Fruit fly (Drosophila melanogaster): Measurements from ENCODE around the gene subdued.

- TF ChIP-seq tj (GFP tag; optimal IDR thresholded peaks at IDR 0.05): no peak
- TF ChIP-seq CG7101 (tag; optimal IDR thresholded peaks at IDR 0.05): no peak
- no peak for TF ChIP-seq CG14711 (tag; optimal IDR thresholded peaks at IDR 0.05)
- no peak for TF ChIP-seq pad (GFP tag; optimal IDR thresholded peaks at IDR 0.05)
- no peak for TF ChIP-seq CG12768 (GFP tag; optimal IDR thresholded peaks at IDR 0.05)
These were observed 43.7 kb downstream of the subdued start, which contains the start of gene Cpr92A for dm6 chr3R:19598855-19599254.

All from whole organism, adult.